Worm (Caenorhabditis elegans) whole organism, late embryonic: ENCODE data around the gene nhr-142.

Experiments used
- C08G9.2 ChIP-seq: sonication (generic microtip); optimal IDR thresholded peaks from 2 replicates; lab custom pipeline; 2016; ENCODE audit warnings: mild to moderate bottlenecking, missing genetic modification characterization, moderate library complexity, missing compliant biosample characterization
- F13H6.1 ChIP-seq: sonication (generic microtip); optimal IDR thresholded peaks from 2 replicates; lab custom pipeline; 2016; ENCODE audit warnings: missing genetic modification characterization, missing compliant biosample characterization
- K02D7.2 ChIP-seq: sonication (generic microtip); optimal IDR thresholded peaks from 2 replicates; lab custom pipeline; 2017; ENCODE audit warnings: mild to moderate bottlenecking, missing genetic modification characterization, missing compliant biosample characterization
- Y22D7AL.16 ChIP-seq: sonication (generic microtip); optimal IDR thresholded peaks from 2 replicates; lab custom pipeline; 2016; ENCODE audit warnings: missing genetic modification characterization, missing compliant biosample characterization
- ceh-19 ChIP-seq: fragments of 200-800 bp; sonication (Bioruptor generic); optimal IDR thresholded peaks from 2 replicates; lab custom pipeline; 2018; ENCODE audit warnings: mild to moderate bottlenecking, missing genetic modification characterization, missing compliant biosample characterization
- ceh-24 ChIP-seq: sonication (generic microtip); optimal IDR thresholded peaks from 2 replicates; lab custom pipeline; 2016; ENCODE audit warnings: mild to moderate bottlenecking, missing genetic modification characterization, missing compliant biosample characterization
- ceh-30 ChIP-seq: fragments of 150-350 bp; optimal IDR thresholded peaks from 2 replicates; lab custom pipeline; 2014; ENCODE audit warnings: missing biosample characterization, missing genetic modification characterization
- ceh-31 ChIP-seq: sonication (generic microtip); optimal IDR thresholded peaks from 2 replicates; lab custom pipeline; 2016; ENCODE audit warnings: missing genetic modification characterization, missing compliant biosample characterization
- ceh-34 ChIP-seq: sonication (generic microtip); optimal IDR thresholded peaks from 2 replicates; lab custom pipeline; 2016; ENCODE audit warnings: mild to moderate bottlenecking, missing genetic modification characterization, missing compliant biosample characterization
- ceh-45 ChIP-seq: fragments of 200-800 bp; sonication (Bioruptor generic); IDR thresholded peaks from 2 replicates; pipeline ENCODE4 v1.3.6; 2022; ENCODE audit warnings: missing genetic modification reagents, missing genetic modification characterization, missing compliant biosample characterization
- ceh-6 ChIP-seq: fragments of 200-800 bp; sonication (Bioruptor generic); optimal IDR thresholded peaks from 2 replicates; lab custom pipeline; 2018; ENCODE audit warnings: mild to moderate bottlenecking, missing genetic modification characterization, missing compliant biosample characterization
- che-1 ChIP-seq: sonication (generic microtip); optimal IDR thresholded peaks from 2 replicates; lab custom pipeline; 2016; ENCODE audit warnings: mild to moderate bottlenecking, missing genetic modification characterization, missing compliant biosample characterization
- elt-2 ChIP-seq: sonication (generic microtip); optimal IDR thresholded peaks from 2 replicates; lab custom pipeline; 2016; ENCODE audit warnings: missing genetic modification reagents, missing genetic modification characterization, missing compliant biosample characterization
- ets-4 ChIP-seq: sonication (generic microtip); optimal IDR thresholded peaks from 2 replicates; lab custom pipeline; 2016; ENCODE audit warnings: missing genetic modification characterization, missing compliant biosample characterization
- eyg-1 ChIP-seq: sonication (generic microtip); optimal IDR thresholded peaks from 2 replicates; lab custom pipeline; 2016; ENCODE audit warnings: missing genotype, missing genetic modification characterization, missing compliant biosample characterization
- fkh-10 ChIP-seq: fragments of 150-350 bp; optimal IDR thresholded peaks from 2 replicates; lab custom pipeline; 2014; ENCODE audit warnings: missing biosample characterization, missing genetic modification reagents, missing genetic modification characterization
- fkh-6 ChIP-seq: sonication (generic microtip); optimal IDR thresholded peaks from 2 replicates; lab custom pipeline; 2016; ENCODE audit warnings: missing genetic modification characterization, missing compliant biosample characterization
- gmeb-2 ChIP-seq: sonication (generic microtip); optimal IDR thresholded peaks from 2 replicates; lab custom pipeline; 2016; ENCODE audit warnings: missing genetic modification characterization, inconsistent platforms, missing compliant biosample characterization
- hlh-15 ChIP-seq: sonication (generic microtip); optimal IDR thresholded peaks from 2 replicates; lab custom pipeline; 2016; ENCODE audit warnings: missing genetic modification characterization, missing compliant biosample characterization
- hlh-6 ChIP-seq: sonication (generic microtip); optimal IDR thresholded peaks from 2 replicates; lab custom pipeline; 2016; ENCODE audit warnings: missing genotype, missing genetic modification characterization, missing compliant biosample characterization
- mec-3 ChIP-seq: sonication (generic microtip); optimal IDR thresholded peaks from 2 replicates; lab custom pipeline; 2016; ENCODE audit warnings: borderline replicate concordance, missing genetic modification characterization, missing compliant biosample characterization
- nfya-1 ChIP-seq: sonication (generic microtip); optimal IDR thresholded peaks from 2 replicates; lab custom pipeline; 2017; ENCODE audit warnings: missing genetic modification characterization, mild to moderate bottlenecking, missing compliant biosample characterization, antibody characterized with exemption, moderate library complexity
- nhr-11 ChIP-seq: fragments of 150-350 bp; optimal IDR thresholded peaks from 2 replicates; lab custom pipeline; 2014; ENCODE audit warnings: missing biosample characterization, missing genetic modification characterization
- nhr-232 ChIP-seq: sonication (generic microtip); optimal IDR thresholded peaks from 2 replicates; lab custom pipeline; 2016; ENCODE audit warnings: missing genetic modification characterization, missing compliant biosample characterization
- pha-2 ChIP-seq: sonication (generic microtip); optimal IDR thresholded peaks from 2 replicates; lab custom pipeline; 2017; ENCODE audit warnings: mild to moderate bottlenecking, missing genetic modification characterization, missing compliant biosample characterization
- pqm-1 ChIP-seq: sonication (generic microtip); optimal IDR thresholded peaks from 2 replicates; lab custom pipeline; 2016; ENCODE audit warnings: missing genetic modification characterization, missing compliant biosample characterization
- pros-1 ChIP-seq: fragments of 150-350 bp; optimal IDR thresholded peaks from 2 replicates; lab custom pipeline; 2014; ENCODE audit warnings: missing biosample characterization, missing genetic modification reagents, missing genetic modification characterization
- rnt-1 ChIP-seq: sonication (generic microtip); optimal IDR thresholded peaks from 2 replicates; lab custom pipeline; 2016; ENCODE audit warnings: missing genetic modification characterization, missing compliant biosample characterization
- sox-2 ChIP-seq: fragments of 200-800 bp; sonication (Bioruptor generic); IDR thresholded peaks from 2 replicates; pipeline ENCODE4 v1.3.6; 2022; ENCODE audit warnings: missing genetic modification reagents, missing genetic modification characterization, missing compliant biosample characterization
- sox-4 ChIP-seq: sonication (generic microtip); optimal IDR thresholded peaks from 2 replicates; lab custom pipeline; 2017; ENCODE audit warnings: mild to moderate bottlenecking, missing genetic modification characterization, inconsistent platforms, missing compliant biosample characterization
- syd-9 ChIP-seq: sonication (generic microtip); optimal IDR thresholded peaks from 2 replicates; lab custom pipeline; 2016; ENCODE audit warnings: mild to moderate bottlenecking, missing genetic modification characterization, moderate library complexity, missing compliant biosample characterization
- tbx-2 ChIP-seq: sonication (generic microtip); optimal IDR thresholded peaks from 2 replicates; lab custom pipeline; 2016; ENCODE audit warnings: missing genetic modification characterization, missing compliant biosample characterization
- ttx-3 ChIP-seq: sonication (generic microtip); optimal IDR thresholded peaks from 2 replicates; lab custom pipeline; 2016; ENCODE audit warnings: missing genetic modification reagents, missing genetic modification characterization, missing compliant biosample characterization
- unc-3 ChIP-seq, 2 experiments: fragments of 200-800 bp in 1 of 2; sonication (Bioruptor generic) in 1 of 2; sonication (generic microtip) in 1 of 2; conservative IDR thresholded peaks in 1 of 2; optimal IDR thresholded peaks in 1 of 2; 2 replicates each; pipeline versions ENCODE4 v1.3.6 to Lab custom; 2016 to 2022; ENCODE audit warnings: missing compliant biosample characterization in 2 of 2, missing genetic modification characterization in 2 of 2, missing genetic modification reagents in 1 of 2
- unc-42 ChIP-seq: sonication (generic microtip); optimal IDR thresholded peaks from 2 replicates; lab custom pipeline; 2016; ENCODE audit warnings: missing genotype, missing genetic modification characterization, missing compliant biosample characterization
- unc-55 ChIP-seq: sonication (generic microtip); optimal IDR thresholded peaks from 2 replicates; lab custom pipeline; 2017; ENCODE audit warnings: missing biosample characterization, missing genetic modification reagents, missing genetic modification characterization
- unc-86 ChIP-seq: sonication (generic microtip); optimal IDR thresholded peaks from 2 replicates; lab custom pipeline; 2016; ENCODE audit warnings: missing genetic modification characterization, missing compliant biosample characterization
- zip-5 ChIP-seq: sonication (generic microtip); optimal IDR thresholded peaks from 2 replicates; lab custom pipeline; 2016; ENCODE audit warnings: missing genetic modification characterization, missing compliant biosample characterization
- ztf-16 ChIP-seq: sonication (generic microtip); optimal IDR thresholded peaks from 2 replicates; lab custom pipeline; 2017; ENCODE audit warnings: missing genetic modification characterization, missing compliant biosample characterization

nhr-142 gene

ce11 chrV:5756193-5756592 is 34.2 kb downstream of the nhr-142 start, which contains the start of gene C53A3.3:
TSS of gene C53A3.3 (plus strand) at chrV:5756493.
- no peak for TF ChIP-seq eyg-1 (tag; lab: Kevin White, UChicago)
- TF ChIP-seq unc-55 (GFP tag; lab: Kevin White, UChicago) = no peak
- no peak for TF ChIP-seq pqm-1 (tag; lab: Kevin White, UChicago)
- no peak for TF ChIP-seq syd-9 (tag; lab: Kevin White, UChicago)
- TF ChIP-seq K02D7.2 (tag; lab: Kevin White, UChicago) = no peak
- TF ChIP-seq F13H6.1 (tag; lab: Kevin White, UChicago) = no peak
- no peak for TF ChIP-seq zip-5 (tag; lab: Kevin White, UChicago)
- TF ChIP-seq che-1 (tag; lab: Kevin White, UChicago) = no peak
- TF ChIP-seq nfya-1 (tag; lab: Kevin White, UChicago) = no peak
- no peak for TF ChIP-seq sox-2 (GFP tag; lab: Robert Waterston, UW)
- TF ChIP-seq mec-3 (tag; lab: Kevin White, UChicago) = no peak
- no peak for TF ChIP-seq fkh-10 (GFP tag; lab: Kevin White, UChicago)

ce11 chrV:5755203-5755693 is 35.1 kb downstream of the nhr-142 start, which contains the start of gene K09H11.11:
TSS of gene K09H11.11 (minus strand) at chrV:5755253.
- peak; percentile 15 for TF ChIP-seq ceh-31 (tag; lab: Kevin White, UChicago)

ce11 chrV:5753432-5753831 is 36.9 kb downstream of the nhr-142 start, which contains the start of gene pgph-1:
TSS of gene pgph-1 (minus strand) at chrV:5753532.
- TF ChIP-seq ceh-34 = no peak
- TF ChIP-seq ceh-30 (tag; lab: Kevin White, UChicago) = no peak
- no peak for TF ChIP-seq hlh-6 (tag; lab: Kevin White, UChicago)
- no peak for TF ChIP-seq unc-86 (tag; lab: Kevin White, UChicago)
- TF ChIP-seq ceh-45 (GFP tag; lab: Robert Waterston, UW) = no peak
- no peak for TF ChIP-seq unc-55 (GFP tag; lab: Kevin White, UChicago)
- no peak for TF ChIP-seq rnt-1 (tag; lab: Kevin White, UChicago)
- no peak for TF ChIP-seq tbx-2
- no peak for TF ChIP-seq ceh-19
- no peak for TF ChIP-seq sox-4 (tag; lab: Kevin White, UChicago)
- TF ChIP-seq nhr-11 (tag; lab: Kevin White, UChicago) = no peak
- TF ChIP-seq ceh-6 (GFP tag; lab: Kevin White, UChicago) = no peak
- no peak for TF ChIP-seq pros-1
- TF ChIP-seq ztf-16 (tag; lab: Kevin White, UChicago) = no peak
- TF ChIP-seq pqm-1 (tag; lab: Kevin White, UChicago) = no peak
- no peak for TF ChIP-seq nhr-232
- TF ChIP-seq C08G9.2 (tag; lab: Kevin White, UChicago) = no peak
- TF ChIP-seq ttx-3 (tag; lab: Kevin White, UChicago) = no peak

ce11 chrV:5747519-5747918 is 42.8 kb downstream of the nhr-142 start, which contains the start of gene acds-10:
TSS of gene acds-10 (plus strand) at chrV:5747819.
- TF ChIP-seq sox-4 (tag; lab: Kevin White, UChicago) (no peak), fkh-6 (no peak), elt-2 (no peak), hlh-15 (no peak), ceh-24 (tag; lab: Kevin White, UChicago) (no peak), unc-3 (GFP tag; conservative IDR thresholded peaks at IDR 0.05; lab: Robert Waterston, UW) (no peak), unc-3 (tag; optimal IDR thresholded peaks at IDR 0.05; lab: Kevin White, UChicago) (no peak), ceh-45 (GFP tag; lab: Robert Waterston, UW) (no peak), ets-4 (tag; lab: Kevin White, UChicago) (no peak), C08G9.2 (tag; lab: Kevin White, UChicago) (no peak), Y22D7AL.16 (tag; lab: Kevin White, UChicago) (no peak), ttx-3 (tag; lab: Kevin White, UChicago) (no peak), pha-2 (no peak), rnt-1 (tag; lab: Kevin White, UChicago) (no peak), unc-42 (tag; lab: Kevin White, UChicago) (no peak), K02D7.2 (tag; lab: Kevin White, UChicago) (no peak), nhr-11 (tag; lab: Kevin White, UChicago) (no peak), gmeb-2 (tag; lab: Kevin White, UChicago) (no peak)
